Worm (Caenorhabditis elegans): ENCODE data around the gene W07G4.1.

Gene W07G4.1

DNA sequence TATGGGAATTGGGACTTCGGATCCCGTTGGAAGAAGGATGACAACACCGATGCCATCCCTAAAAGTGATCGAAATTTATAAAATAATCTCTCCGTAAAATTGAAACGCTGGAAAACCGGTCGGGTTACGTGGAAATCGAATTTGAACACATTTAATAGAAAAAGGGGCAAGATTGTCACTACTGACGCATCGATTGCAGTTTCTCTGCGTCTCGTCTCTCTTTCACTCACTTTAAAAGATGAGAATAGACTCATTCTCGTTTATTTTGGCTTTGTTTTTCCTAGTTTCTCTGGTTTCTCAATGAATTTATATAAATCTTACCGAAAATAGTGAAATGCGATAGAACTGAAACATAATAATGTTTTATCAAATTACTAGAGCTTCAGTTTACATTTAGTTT is 8.3 kb downstream of the W07G4.1 start, which contains the start of gene scyl-1:
scyl-1 (minus strand) TSS at position 56 of the 400 bp plus-strand sequence.
- TF ChIP-seq him-1 (tag; optimal IDR thresholded peaks at IDR 0.05) (no peak), W03F9.2 (tag; optimal IDR thresholded peaks at IDR 0.05) (no peak), dao-5 (tag; optimal IDR thresholded peaks at IDR 0.05) (no peak)

ce11 chrV:13043195-13043762 is 10.0 kb downstream of the W07G4.1 start, which contains the start of gene lap-2:
lap-2 (plus strand) TSS chrV:13043712.
- TF ChIP-seq W03F9.2 (tag; optimal IDR thresholded peaks at IDR 0.05) (no peak), him-1 (tag; optimal IDR thresholded peaks at IDR 0.05) (no peak), dao-5 (tag; optimal IDR thresholded peaks at IDR 0.05) (no peak)

DNA sequence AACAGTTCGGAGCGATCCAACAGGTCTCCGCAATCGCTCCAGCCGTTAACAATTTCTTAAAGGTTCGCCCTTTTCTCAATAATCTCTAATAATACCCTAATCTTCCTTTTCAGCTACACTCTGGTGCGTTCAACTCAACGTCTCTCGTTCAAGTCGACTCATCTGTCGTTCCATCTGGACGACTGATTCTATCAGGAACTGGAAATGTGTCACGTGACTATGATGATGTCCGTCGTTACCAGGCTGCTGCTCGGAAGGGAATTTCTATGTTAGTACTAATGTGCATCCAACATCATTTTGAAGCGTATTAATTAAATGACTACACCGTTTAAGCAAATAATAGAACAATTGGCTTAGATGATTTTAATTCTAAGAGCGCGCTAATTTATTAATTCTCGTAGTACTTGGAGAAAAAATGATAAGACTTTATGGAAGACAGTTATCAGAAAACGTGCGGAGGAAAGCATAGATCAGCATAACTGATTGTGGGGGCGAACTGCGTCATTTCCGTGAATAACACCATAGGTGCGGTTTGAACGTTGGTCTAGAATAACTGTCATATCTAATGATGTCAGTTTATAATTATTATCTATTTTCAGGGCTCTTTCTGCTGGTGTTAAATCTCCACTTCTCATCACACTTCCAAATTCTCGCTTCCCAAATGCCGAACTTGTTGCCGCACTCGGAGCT is 10.7 kb downstream of the W07G4.1 start:
- TF ChIP-seq him-1 (tag; optimal IDR thresholded peaks at IDR 0.05) (no peak), W03F9.2 (tag; optimal IDR thresholded peaks at IDR 0.05) (no peak), dao-5 (tag; optimal IDR thresholded peaks at IDR 0.05) (no peak)

ce11 chrV:13045017-13045416 is 11.7 kb downstream of the W07G4.1 start:
- TF ChIP-seq dao-5 (tag; optimal IDR thresholded peaks at IDR 0.05) (no peak), him-1 (tag; optimal IDR thresholded peaks at IDR 0.05) (no peak), W03F9.2 (tag; optimal IDR thresholded peaks at IDR 0.05) (no peak)

DNA sequence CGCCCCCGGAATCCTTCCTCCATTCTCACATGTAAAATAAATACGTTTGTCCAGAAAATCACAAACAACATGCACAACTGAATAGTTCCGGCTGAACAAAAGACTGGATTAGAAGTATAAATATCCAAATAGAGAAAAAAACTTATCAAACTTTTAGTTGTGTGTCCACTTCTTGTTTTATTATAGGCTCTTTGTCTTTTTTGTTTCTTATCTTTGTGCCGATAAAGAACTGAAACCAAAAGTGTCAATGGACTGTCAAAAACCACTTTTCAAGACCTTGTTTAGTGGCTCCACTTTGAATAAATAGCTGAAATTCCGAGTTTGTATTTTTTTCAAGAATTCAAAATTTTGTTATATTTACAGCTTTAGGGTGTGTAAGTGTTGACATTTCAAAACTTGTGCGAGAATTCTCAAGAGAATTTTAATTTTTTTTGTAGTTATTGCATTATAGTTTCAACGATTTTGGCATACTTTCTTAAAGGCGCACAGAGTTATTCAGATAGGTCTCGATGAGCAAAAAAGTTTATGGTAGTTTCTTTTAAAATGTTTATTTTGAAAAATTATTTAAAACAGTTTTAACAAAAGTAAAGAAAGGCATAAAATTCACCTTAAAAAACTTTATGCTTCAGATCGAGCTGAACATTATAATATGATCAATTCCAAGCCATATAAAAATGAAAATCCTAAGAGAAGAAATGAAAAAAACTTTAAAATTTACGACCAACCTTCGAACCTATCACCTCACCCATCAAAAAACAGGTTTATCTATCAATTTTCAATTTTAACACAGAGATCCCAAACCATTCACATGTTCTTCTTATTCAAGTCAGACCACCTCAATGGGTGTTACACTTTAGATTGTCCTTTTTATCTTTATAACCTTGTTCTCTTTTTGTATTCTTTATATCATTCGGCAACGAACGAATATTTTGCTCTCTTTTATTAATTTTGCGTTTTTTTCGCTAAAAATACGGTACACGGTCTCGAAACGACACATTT is 13.1 kb downstream of the W07G4.1 start:
- no peak for TF ChIP-seq W03F9.2 (tag; optimal IDR thresholded peaks at IDR 0.05)
- TF ChIP-seq him-1 (tag; optimal IDR thresholded peaks at IDR 0.05) = no peak
- no peak for TF ChIP-seq dao-5 (tag; optimal IDR thresholded peaks at IDR 0.05)

DNA sequence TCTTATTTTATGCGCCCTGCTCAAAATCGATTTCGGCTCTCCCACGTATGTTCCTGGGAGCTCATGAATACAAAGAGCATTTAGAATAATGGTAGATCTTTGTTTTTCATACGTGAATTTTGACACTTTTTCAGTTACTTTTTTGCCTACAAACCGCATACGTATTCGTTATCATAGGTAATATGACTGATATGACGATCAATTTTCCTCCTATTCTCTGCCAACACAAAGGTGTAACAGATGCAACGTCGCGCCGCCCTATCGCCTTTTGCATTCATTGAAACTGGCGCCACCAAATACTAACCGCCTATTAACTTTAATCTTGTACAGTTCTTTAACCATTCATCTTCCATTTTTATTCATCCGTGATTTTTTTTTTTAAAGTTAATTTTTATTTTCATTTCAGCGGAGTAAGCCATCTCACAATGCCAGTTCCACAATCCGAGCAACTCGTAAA is 14.3 kb downstream of the W07G4.1 start, which contains the start of gene W07G4.5:
W07G4.5 (plus strand) TSS at position 407 of the 457 bp plus-strand sequence.
- no peak for TF ChIP-seq dao-5 (tag; optimal IDR thresholded peaks at IDR 0.05)

DNA sequence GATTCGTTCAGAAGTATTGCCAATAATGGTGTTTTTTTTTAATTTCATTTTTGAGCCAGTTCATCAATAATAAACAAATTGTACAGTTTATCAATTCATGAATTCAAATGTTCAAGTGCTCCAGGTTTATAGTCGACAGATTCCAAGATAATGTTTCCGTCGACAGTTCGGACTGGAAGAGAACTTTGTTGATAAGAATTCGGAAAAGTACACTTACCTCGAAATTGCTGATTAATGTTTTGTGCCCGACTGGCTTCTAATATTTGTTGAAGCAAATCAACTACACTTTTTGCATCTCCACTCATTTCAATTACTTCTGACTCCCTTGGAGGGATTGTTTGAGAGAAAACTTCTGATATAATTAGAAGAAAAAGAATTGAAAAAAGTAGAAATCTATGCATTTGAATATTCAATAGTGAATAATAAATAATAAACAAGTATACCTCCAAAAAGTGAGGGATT is 15.9 kb downstream of the W07G4.1 start, which contains the start of gene W07G4.8:
W07G4.8 (minus strand) TSS at position 412 of the 462 bp plus-strand sequence.
- TF ChIP-seq dao-5 (tag; optimal IDR thresholded peaks at IDR 0.05) (no peak), W03F9.2 (tag; optimal IDR thresholded peaks at IDR 0.05) (no peak), him-1 (tag; optimal IDR thresholded peaks at IDR 0.05) (no peak)

DNA sequence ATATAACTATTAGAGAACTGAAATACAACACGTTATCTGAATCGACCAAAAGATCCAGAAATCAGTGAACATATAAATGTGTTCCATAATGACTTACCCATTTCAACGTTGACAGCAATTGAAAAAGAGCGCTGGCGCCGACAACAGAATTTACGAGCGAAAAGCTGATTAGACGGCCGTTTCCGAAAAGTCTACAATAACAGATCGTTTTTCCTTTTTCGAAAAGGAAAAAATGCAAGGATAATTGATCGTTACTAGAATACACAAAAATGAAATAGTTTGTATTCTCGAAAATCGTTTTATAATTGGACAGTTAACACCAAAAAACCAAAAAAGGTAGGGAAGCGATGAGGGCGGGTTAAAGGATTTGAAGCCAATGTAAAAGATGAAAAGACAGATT is 20.3 kb downstream of the W07G4.1 start, which contains the start of gene srr-1:
srr-1 (minus strand) TSS at position 101 of the 400 bp plus-strand sequence.
- TF ChIP-seq dao-5 (tag; optimal IDR thresholded peaks at IDR 0.05) (no peak), him-1 (tag; optimal IDR thresholded peaks at IDR 0.05) (no peak), W03F9.2 (tag; optimal IDR thresholded peaks at IDR 0.05) (no peak)

ce11 chrV:13061836-13062235 is 28.5 kb downstream of the W07G4.1 start, which contains the start of gene F42E8.1:
F42E8.1 (plus strand) TSS chrV:13062136.
- TF ChIP-seq him-1 (tag; optimal IDR thresholded peaks at IDR 0.05) = no peak
- TF ChIP-seq dao-5 (tag; optimal IDR thresholded peaks at IDR 0.05) = no peak
- no peak for TF ChIP-seq W03F9.2 (tag; optimal IDR thresholded peaks at IDR 0.05)

DNA sequence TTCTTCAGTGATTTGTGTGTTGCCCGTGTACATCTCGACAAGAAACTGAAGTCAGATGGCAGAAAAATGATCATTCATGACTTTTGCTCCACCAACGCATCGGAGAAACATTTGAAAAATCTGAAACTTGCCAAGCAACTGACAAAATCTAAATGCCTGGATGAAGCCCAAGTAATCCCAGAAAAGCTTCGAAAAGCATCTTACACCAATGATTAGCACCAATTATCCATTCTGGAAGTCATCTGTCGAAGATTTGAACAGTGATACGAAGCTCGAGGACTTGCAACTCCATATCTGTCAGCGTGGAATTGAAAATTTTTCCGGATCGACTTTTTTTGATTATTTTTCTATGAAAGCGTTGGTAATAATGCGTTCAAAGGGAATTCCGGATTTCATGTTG is 30.1 kb downstream of the W07G4.1 start:
- TF ChIP-seq dao-5 (tag; optimal IDR thresholded peaks at IDR 0.05) (no peak), W03F9.2 (tag; optimal IDR thresholded peaks at IDR 0.05) (no peak), him-1 (tag; optimal IDR thresholded peaks at IDR 0.05) (no peak)

DNA sequence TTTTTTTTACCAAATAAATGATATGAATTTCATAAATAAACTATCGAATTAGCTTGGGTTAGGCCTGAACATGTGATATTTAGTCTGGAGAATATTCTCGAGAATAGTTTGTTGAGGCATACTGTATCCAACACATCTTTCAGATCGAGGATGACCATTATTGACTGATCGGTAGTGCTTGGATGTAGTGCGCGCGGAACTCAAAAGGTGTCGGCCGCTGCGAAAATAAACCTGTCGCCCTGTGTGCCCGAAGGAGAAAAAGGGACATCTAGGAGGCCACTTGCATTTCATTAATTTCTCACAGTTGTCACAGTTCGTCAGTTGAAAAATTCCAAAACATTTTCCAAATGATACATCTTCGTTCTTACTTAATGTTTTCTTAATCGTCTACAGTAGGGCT is 30.8 kb downstream of the W07G4.1 start:
- TF ChIP-seq him-1 (tag; optimal IDR thresholded peaks at IDR 0.05) = no peak

- TF ChIP-seq him-1 (tag; optimal IDR thresholded peaks at IDR 0.05) (no peak), dao-5 (tag; optimal IDR thresholded peaks at IDR 0.05) (no peak), W03F9.2 (tag; optimal IDR thresholded peaks at IDR 0.05) (no peak)
Observed at ce11 chrV:13070278-13070677, 37.0 kb downstream of the W07G4.1 start.

ce11 chrV:13071052-13071451 is 37.7 kb downstream of the W07G4.1 start, which contains the start of gene C34B4.3:
C34B4.3 (minus strand) TSS chrV:13071152.
- TF ChIP-seq dao-5 (tag; optimal IDR thresholded peaks at IDR 0.05) (no peak), W03F9.2 (tag; optimal IDR thresholded peaks at IDR 0.05) (no peak), him-1 (tag; optimal IDR thresholded peaks at IDR 0.05) (no peak)

Measured in whole organism, L4/young adult.